Fruit fly (Drosophila melanogaster) whole organism, embryonic: Measurements from ENCODE around the gene mmy.

ENCODE experiments used
- Asciz ChIP-seq: fragments of 200-800 bp; sonication (Bioruptor generic); optimal IDR thresholded peaks from 2 replicates; lab custom pipeline; 2017; ENCODE audit warnings: missing biosample characterization, mild to moderate bottlenecking, missing genetic modification characterization, missing genetic modification reagents
- CG10565 ChIP-seq: fragments of 200-800 bp; sonication (Bioruptor generic); optimal IDR thresholded peaks from 3 replicates; lab custom pipeline; 2016; ENCODE audit warnings: missing biosample characterization, mild to moderate bottlenecking, missing genetic modification characterization
- CG10959 ChIP-seq: fragments of 200-800 bp; sonication (Bioruptor generic); IDR thresholded peaks from 2 replicates; pipeline ENCODE4 v1.3.6; 2022; ENCODE audit warnings: missing biosample characterization, missing genetic modification characterization
- CG14441 ChIP-seq: fragments of 200-800 bp; sonication (Bioruptor generic); IDR thresholded peaks from 2 replicates; pipeline ENCODE4 v1.3.6; 2022; ENCODE audit warnings: missing biosample characterization, missing genetic modification characterization
- CG15479 ChIP-seq: fragments of 200-800 bp; sonication (Bioruptor generic); optimal IDR thresholded peaks from 3 replicates; lab custom pipeline; 2019; ENCODE audit warnings: missing biosample characterization, mild to moderate bottlenecking, missing genetic modification characterization, moderate library complexity
- CG16813 ChIP-seq: fragments of 200-800 bp; sonication (Bioruptor generic); IDR thresholded peaks from 3 replicates; pipeline ENCODE4 v1.3.6; 2022; ENCODE audit warnings: missing biosample characterization, missing genetic modification characterization; ENCODE audit not compliant: partially characterized antibody
- CG1832 ChIP-seq: fragments of 200-800 bp; sonication (Bioruptor generic); optimal IDR thresholded peaks from 2 replicates; lab custom pipeline; 2017; ENCODE audit warnings: missing biosample characterization, mild to moderate bottlenecking, missing genetic modification characterization, inconsistent platforms
- CG18476 ChIP-seq: fragments of 200-800 bp; sonication (Bioruptor generic); optimal IDR thresholded peaks from 2 replicates; lab custom pipeline; 2016; ENCODE audit warnings: missing biosample characterization, mild to moderate bottlenecking, missing genetic modification characterization
- CG30431 ChIP-seq: fragments of 200-800 bp; sonication (Bioruptor generic); optimal IDR thresholded peaks from 2 replicates; lab custom pipeline; 2017; ENCODE audit warnings: missing biosample characterization, missing genetic modification characterization
- CG31224 ChIP-seq: fragments of 200-800 bp; sonication (Bioruptor generic); IDR thresholded peaks from 2 replicates; pipeline ENCODE4 v1.3.6; 2022; ENCODE audit warnings: missing biosample characterization, missing genetic modification characterization
- CG34376 ChIP-seq: fragments of 200-800 bp; sonication (Bioruptor generic); optimal IDR thresholded peaks from 2 replicates; lab custom pipeline; 2018; ENCODE audit warnings: missing biosample characterization, mild to moderate bottlenecking, missing genetic modification characterization
- CG34422 ChIP-seq: fragments of 200-800 bp; sonication (Bioruptor generic); IDR thresholded peaks from 3 replicates; pipeline ENCODE4 v1.3.6; 2022; ENCODE audit warnings: missing biosample characterization, missing genetic modification characterization
- CG3995 ChIP-seq: fragments of 200-800 bp; sonication (Bioruptor generic); optimal IDR thresholded peaks from 3 replicates; lab custom pipeline; 2016; ENCODE audit warnings: missing biosample characterization, missing genetic modification characterization
- CG4282 ChIP-seq: fragments of 200-800 bp; sonication (Bioruptor generic); optimal IDR thresholded peaks from 2 replicates; lab custom pipeline; 2016; ENCODE audit warnings: missing biosample characterization, missing genetic modification characterization
- CG43689 ChIP-seq: fragments of 200-800 bp; sonication (Bioruptor generic); IDR thresholded peaks from 2 replicates; pipeline ENCODE4 v1.3.6; 2022; ENCODE audit warnings: missing biosample characterization, missing genetic modification characterization
- CG4854 ChIP-seq: fragments of 200-800 bp; sonication (Bioruptor generic); optimal IDR thresholded peaks from 2 replicates; lab custom pipeline; 2016; ENCODE audit warnings: missing biosample characterization, missing genetic modification characterization, inconsistent platforms
- CG6813 ChIP-seq: fragments of 200-800 bp; sonication (Bioruptor generic); optimal IDR thresholded peaks from 2 replicates; lab custom pipeline; 2017; ENCODE audit warnings: missing biosample characterization, missing genetic modification characterization, mild to moderate bottlenecking, moderate library complexity, missing genetic modification reagents
- CG8089 ChIP-seq: fragments of 200-800 bp; sonication (Bioruptor generic); optimal IDR thresholded peaks from 3 replicates; lab custom pipeline; 2016; ENCODE audit warnings: missing biosample characterization, missing genetic modification characterization
- CG9609 ChIP-seq: fragments of 200-800 bp; sonication (Bioruptor generic); optimal IDR thresholded peaks from 3 replicates; lab custom pipeline; 2016; ENCODE audit warnings: missing biosample characterization, missing genetic modification characterization
- CrebB ChIP-seq: fragments of 200-800 bp; sonication (Bioruptor generic); optimal IDR thresholded peaks from 3 replicates; lab custom pipeline; 2018; ENCODE audit warnings: missing biosample characterization, mild to moderate bottlenecking, missing genetic modification characterization
- Dll ChIP-seq: fragments of 200-800 bp; sonication (Bioruptor generic); IDR thresholded peaks from 4 replicates; pipeline ENCODE4 v1.3.6; 2022; ENCODE audit warnings: missing biosample characterization, missing genetic modification characterization; ENCODE audit not compliant: partially characterized antibody
- Doc3 ChIP-seq: fragments of 200-800 bp; sonication (Bioruptor generic); IDR thresholded peaks from 3 replicates; pipeline ENCODE4 v1.3.6; 2022; ENCODE audit warnings: missing biosample characterization, missing genetic modification characterization; ENCODE audit not compliant: partially characterized antibody
- Dref ChIP-seq: fragments of 200-800 bp; sonication (Bioruptor generic); IDR thresholded peaks from 2 replicates; pipeline ENCODE4 v1.3.6; 2022; ENCODE audit warnings: missing biosample characterization, missing genetic modification characterization
- Fer2 ChIP-seq: fragments of 200-800 bp; sonication (Bioruptor generic); optimal IDR thresholded peaks from 2 replicates; lab custom pipeline; 2018; ENCODE audit warnings: missing biosample characterization, mild to moderate bottlenecking, missing genetic modification characterization, moderate library complexity
- GATAe ChIP-seq: fragments of 200-800 bp; sonication (Bioruptor generic); conservative IDR thresholded peaks from 2 replicates; pipeline ENCODE4 v1.3.6; 2022; ENCODE audit warnings: missing biosample characterization, missing genetic modification characterization
- HmgD ChIP-seq: fragments of 200-800 bp; sonication (Bioruptor generic); optimal IDR thresholded peaks from 3 replicates; lab custom pipeline; 2016; ENCODE audit warnings: missing biosample characterization, missing genetic modification characterization
- Hmx ChIP-seq: fragments of 200-800 bp; sonication (Bioruptor generic); optimal IDR thresholded peaks from 2 replicates; lab custom pipeline; 2016; ENCODE audit warnings: missing biosample characterization, missing genetic modification characterization
- Hr78 ChIP-seq, 2 experiments: fragments of 200-800 bp in 1 of 2; fragments of >200 bp in 1 of 2; sonication (Bioruptor generic) in 1 of 2; optimal IDR thresholded peaks; 2 replicates each; lab custom pipeline; 2017 to 2019; ENCODE audit warnings: missing biosample characterization in 2 of 2, missing genetic modification characterization in 2 of 2, mild to moderate bottlenecking in 1 of 2, moderate library complexity in 1 of 2
- Trl ChIP-seq, 3 experiments: fragments of >200 bp in 2 of 3; fragments of 200-800 bp in 1 of 3; sonication (Bioruptor generic) in 1 of 3; optimal IDR thresholded peaks; 2 replicates in 1 of 3; 3 replicates in 2 of 3; lab custom pipeline; 2016 to 2017; ENCODE audit warnings: missing biosample characterization in 1 of 3, missing genetic modification characterization in 1 of 3
- Usf ChIP-seq: fragments of 200-800 bp; sonication (Bioruptor generic); optimal IDR thresholded peaks from 2 replicates; lab custom pipeline; 2017; ENCODE audit warnings: missing genotype, missing biosample characterization, missing genetic modification characterization
- bab2 ChIP-seq: fragments of 200-800 bp; sonication (Bioruptor generic); optimal IDR thresholded peaks from 2 replicates; lab custom pipeline; 2016; ENCODE audit warnings: missing biosample characterization, missing genetic modification characterization
- caup ChIP-seq: fragments of 200-800 bp; sonication (Bioruptor generic); optimal IDR thresholded peaks from 3 replicates; lab custom pipeline; 2017; ENCODE audit warnings: missing biosample characterization, mild to moderate bottlenecking, missing genetic modification characterization, moderate library complexity; ENCODE audit not compliant: severe bottlenecking
- chinmo ChIP-seq: fragments of 200-800 bp; sonication (Bioruptor generic); IDR thresholded peaks from 4 replicates; pipeline ENCODE4 v1.3.6; 2022; ENCODE audit warnings: missing biosample characterization, missing genetic modification characterization; ENCODE audit not compliant: partially characterized antibody
- danr ChIP-seq: fragments of 200-800 bp; sonication (Bioruptor generic); IDR thresholded peaks from 2 replicates; pipeline ENCODE4 v1.3.6; 2022; ENCODE audit warnings: missing biosample characterization, missing genetic modification characterization
- dysf ChIP-seq: fragments of 200-800 bp; sonication (Bioruptor generic); IDR thresholded peaks from 3 replicates; pipeline ENCODE4 v1.3.6; 2022; ENCODE audit warnings: missing biosample characterization, missing genetic modification characterization
- emc ChIP-seq: fragments of 200-800 bp; sonication (Bioruptor generic); optimal IDR thresholded peaks from 2 replicates; lab custom pipeline; 2016; ENCODE audit warnings: missing biosample characterization, missing genetic modification characterization
- eve ChIP-seq, 2 experiments: fragments of >200 bp; optimal IDR thresholded peaks; 2 replicates each; lab custom pipeline; 2017; ENCODE audit warnings: missing biosample characterization in 2 of 2, missing genetic modification characterization in 2 of 2
- ewg ChIP-seq: fragments of 200-800 bp; sonication (Bioruptor generic); optimal IDR thresholded peaks from 3 replicates; lab custom pipeline; 2017; ENCODE audit warnings: mild to moderate bottlenecking, missing biosample characterization, missing genetic modification reagents, missing genetic modification characterization
- gcm2 ChIP-seq: fragments of 200-800 bp; sonication (Bioruptor generic); optimal IDR thresholded peaks from 2 replicates; lab custom pipeline; 2016; ENCODE audit warnings: missing biosample characterization, missing genetic modification characterization
- her ChIP-seq: fragments of 200-800 bp; sonication (Bioruptor generic); optimal IDR thresholded peaks from 2 replicates; lab custom pipeline; 2016; ENCODE audit warnings: missing biosample characterization, missing genetic modification characterization
- psq ChIP-seq: fragments of 200-800 bp; sonication (Bioruptor generic); optimal IDR thresholded peaks from 2 replicates; lab custom pipeline; 2017; ENCODE audit warnings: missing biosample characterization, missing genetic modification characterization
- rib ChIP-seq: fragments of 200-800 bp; sonication (Bioruptor generic); IDR thresholded peaks from 2 replicates; pipeline ENCODE4 v1.3.6; 2022; ENCODE audit warnings: missing biosample characterization, missing genetic modification characterization
- run ChIP-seq: fragments of 200-800 bp; sonication (Bioruptor generic); optimal IDR thresholded peaks from 3 replicates; lab custom pipeline; 2018; ENCODE audit warnings: missing biosample characterization, mild to moderate bottlenecking, missing genetic modification characterization
- salm ChIP-seq: fragments of 200-800 bp; sonication (Bioruptor generic); optimal IDR thresholded peaks from 2 replicates; lab custom pipeline; 2018; ENCODE audit warnings: missing biosample characterization, mild to moderate bottlenecking, missing genetic modification characterization
- shn ChIP-seq: fragments of 200-800 bp; sonication (Bioruptor generic); optimal IDR thresholded peaks from 3 replicates; lab custom pipeline; 2016; ENCODE audit warnings: missing biosample characterization, missing genetic modification characterization
- slp2 ChIP-seq: fragments of 200-800 bp; sonication (Bioruptor generic); optimal IDR thresholded peaks from 2 replicates; lab custom pipeline; 2016; ENCODE audit warnings: missing biosample characterization, missing genetic modification characterization
- sna ChIP-seq: fragments of 200-800 bp; sonication (Bioruptor generic); IDR thresholded peaks from 2 replicates; pipeline ENCODE4 v1.3.6; 2022; ENCODE audit warnings: missing biosample characterization, missing genetic modification characterization; ENCODE audit not compliant: partially characterized antibody
- tap ChIP-seq: fragments of 200-800 bp; optimal IDR thresholded peaks from 3 replicates; lab custom pipeline; 2019; ENCODE audit warnings: missing biosample characterization, mild to moderate bottlenecking, missing genetic modification characterization, moderate library complexity
- unc-4 ChIP-seq: fragments of 200-800 bp; sonication (Bioruptor generic); IDR thresholded peaks from 2 replicates; pipeline ENCODE4 v1.3.6; 2022; ENCODE audit warnings: missing biosample characterization, missing genetic modification characterization; ENCODE audit not compliant: partially characterized antibody
- usp ChIP-seq: fragments of >200 bp; optimal IDR thresholded peaks from 2 replicates; lab custom pipeline; 2017; ENCODE audit warnings: missing biosample characterization, missing genetic modification characterization

mmy gene

dm6 chr2L:6481310-6481738 is 7.6 kb upstream of the mmy start (continued):
- TF ChIP-seq Asciz (GFP tag; lab: Kevin White, UChicago) (no peak), CG31224 (no peak), Fer2 (tag; lab: Kevin White, UChicago) (no peak), usp (no peak), ewg (GFP tag; lab: Kevin White, UChicago) (no peak), run (tag; lab: Kevin White, UChicago) (no peak), Dref (GFP tag; lab: Robert Waterston, UW) (peak; percentile 38; the same call in 1 of the 2 replicates), rib (GFP tag; lab: Robert Waterston, UW) (peak; percentile 50; the same call in 1 of the 2 replicates), Doc3 (GFP tag; lab: Robert Waterston, UW) (no peak; the same call in 2 of the 3 replicates), CG4282 (GFP tag; lab: Kevin White, UChicago) (no peak), gcm2 (GFP tag; lab: Kevin White, UChicago) (no peak), Dll (GFP tag; lab: Robert Waterston, UW) (no peak; the same call in 3 of the 4 replicates), psq (GFP tag; lab: Kevin White, UChicago) (no peak), salm (tag; lab: Kevin White, UChicago) (peak; percentile 28), CG16813 (GFP tag; lab: Robert Waterston, UW) (no peak), Hr78 (GFP tag; optimal IDR thresholded peaks at IDR 0.05; lab: Kevin White, UChicago) (no peak), bab2 (no peak), CG9609 (GFP tag; lab: Kevin White, UChicago) (no peak), CG34376 (peak; percentile 77), danr (GFP tag; lab: Robert Waterston, UW) (no peak), slp2 (no peak), GATAe (no peak), CG10959 (GFP tag; lab: Robert Waterston, UW) (no peak), CG18476 (GFP tag; lab: Kevin White, UChicago) (no peak), CG14441 (no peak), CG10565 (GFP tag; lab: Kevin White, UChicago) (no peak), sna (peak; percentile 25), Trl (optimal IDR thresholded peaks at IDR 0.05; lab: Kevin White, UChicago) (peak in 1 of 2 experiments; percentile 39), Trl (GFP tag; optimal IDR thresholded peaks at IDR 0.05; lab: Kevin White, UChicago) (no peak), Hmx (GFP tag; lab: Kevin White, UChicago) (no peak), dysf (GFP tag; lab: Robert Waterston, UW) (no peak), CG34422 (GFP tag; lab: Robert Waterston, UW) (peak; percentile 45; the same call in 1 of the 3 replicates), CG43689 (GFP tag; lab: Robert Waterston, UW) (no peak), CG4854 (GFP tag; lab: Kevin White, UChicago) (no peak), CG3995 (no peak), CG30431 (GFP tag; lab: Kevin White, UChicago) (no peak), CrebB (no peak), chinmo (peak; percentile 98), her (no peak), CG1832 (no peak), caup (GFP tag; lab: Kevin White, UChicago) (no peak), emc (GFP tag; lab: Kevin White, UChicago) (no peak), CG15479 (GFP tag; lab: Kevin White, UChicago) (no peak), CG8089 (no peak), eve (GFP tag; optimal IDR thresholded peaks at IDR 0.05; lab: Kevin White, UChicago) (no peak), shn (GFP tag; lab: Kevin White, UChicago) (no peak), CG6813 (GFP tag; lab: Kevin White, UChicago) (no peak), HmgD (GFP tag; lab: Kevin White, UChicago) (peak; percentile 28), unc-4 (GFP tag; lab: Robert Waterston, UW) (peak; percentile 47), tap (tag; lab: Kevin White, UChicago) (no peak), Usf (GFP tag; lab: Kevin White, UChicago) (no peak)
